Fruit fly (Drosophila melanogaster) whole organism, embryonic: ENCODE measurements around the gene Pgm1.
A peak's percentile ranks its signal among the peaks of the same experiment; 100 is the strongest.

ENCODE experiments used
- Bdp1 ChIP-seq: fragments of 200-800 bp; sonication (Bioruptor generic); optimal IDR thresholded peaks from 3 replicates; lab custom pipeline; 2016; ENCODE audit warnings: missing biosample characterization, missing genetic modification characterization
- BtbVII ChIP-seq: fragments of 200-800 bp; sonication (Bioruptor generic); optimal IDR thresholded peaks from 3 replicates; lab custom pipeline; 2017; ENCODE audit warnings: missing biosample characterization, mild to moderate bottlenecking, missing genetic modification characterization
- CG11695 ChIP-seq: fragments of 200-800 bp; sonication (Bioruptor generic); IDR thresholded peaks from 3 replicates; pipeline ENCODE4 v1.3.6; 2022; ENCODE audit warnings: missing biosample characterization, missing genetic modification characterization
- CG12299 ChIP-seq: fragments of 200-800 bp; sonication (Bioruptor generic); optimal IDR thresholded peaks from 2 replicates; lab custom pipeline; 2018; ENCODE audit warnings: missing biosample characterization, mild to moderate bottlenecking, missing genetic modification characterization
- CG14667 ChIP-seq: fragments of 200-800 bp; sonication (Bioruptor generic); IDR thresholded peaks from 2 replicates; pipeline ENCODE4 v1.3.6; 2022; ENCODE audit warnings: missing biosample characterization, missing genetic modification characterization
- CG15479 ChIP-seq: fragments of 200-800 bp; sonication (Bioruptor generic); optimal IDR thresholded peaks from 3 replicates; lab custom pipeline; 2019; ENCODE audit warnings: missing biosample characterization, mild to moderate bottlenecking, missing genetic modification characterization, moderate library complexity
- CG17186 ChIP-seq: fragments of 200-800 bp; sonication (Bioruptor generic); optimal IDR thresholded peaks from 3 replicates; lab custom pipeline; 2017; ENCODE audit warnings: missing biosample characterization, missing genetic modification reagents, missing genetic modification characterization
- CG17361 ChIP-seq: fragments of 200-800 bp; sonication (Bioruptor generic); IDR thresholded peaks from 3 replicates; pipeline ENCODE4 v1.3.6; 2022; ENCODE audit warnings: missing biosample characterization, missing genetic modification characterization
- CG18262 ChIP-seq: fragments of 200-800 bp; optimal IDR thresholded peaks from 3 replicates; lab custom pipeline; 2019; ENCODE audit warnings: missing biosample characterization, mild to moderate bottlenecking, missing genetic modification characterization, moderate library complexity
- CG2202 ChIP-seq: fragments of 200-800 bp; sonication (Bioruptor generic); optimal IDR thresholded peaks from 2 replicates; lab custom pipeline; 2018; ENCODE audit warnings: missing biosample characterization, mild to moderate bottlenecking, missing genetic modification characterization
- CG34376 ChIP-seq: fragments of 200-800 bp; sonication (Bioruptor generic); optimal IDR thresholded peaks from 2 replicates; lab custom pipeline; 2018; ENCODE audit warnings: missing biosample characterization, mild to moderate bottlenecking, missing genetic modification characterization
- CG43689 ChIP-seq: fragments of 200-800 bp; sonication (Bioruptor generic); IDR thresholded peaks from 2 replicates; pipeline ENCODE4 v1.3.6; 2022; ENCODE audit warnings: missing biosample characterization, missing genetic modification characterization
- CG5180 ChIP-seq: fragments of 200-800 bp; sonication (Bioruptor generic); optimal IDR thresholded peaks from 3 replicates; lab custom pipeline; 2017; ENCODE audit warnings: missing biosample characterization, missing genetic modification characterization, mild to moderate bottlenecking, moderate library complexity, missing genetic modification reagents
- CG5245 ChIP-seq: fragments of 200-800 bp; sonication (Bioruptor generic); optimal IDR thresholded peaks from 3 replicates; lab custom pipeline; 2016; ENCODE audit warnings: missing biosample characterization, missing genetic modification characterization
- CG7357 ChIP-seq: fragments of 200-800 bp; sonication (Bioruptor generic); IDR thresholded peaks from 3 replicates; pipeline ENCODE4 v1.3.6; 2022; ENCODE audit warnings: missing biosample characterization, missing genetic modification characterization
- CG7839 ChIP-seq: fragments of 200-800 bp; sonication (Bioruptor generic); optimal IDR thresholded peaks from 3 replicates; lab custom pipeline; 2018; ENCODE audit warnings: missing biosample characterization, mild to moderate bottlenecking, missing genetic modification characterization, moderate library complexity
- CG7987 ChIP-seq: fragments of 200-800 bp; sonication (Bioruptor generic); optimal IDR thresholded peaks from 2 replicates; lab custom pipeline; 2018; ENCODE audit warnings: missing biosample characterization, mild to moderate bottlenecking, missing genetic modification characterization, moderate library complexity
- CG8290 ChIP-seq, 3 experiments: fragments of 200-800 bp; sonication (Bioruptor generic); optimal IDR thresholded peaks; 2 replicates each; lab custom pipeline; 2016 to 2019; ENCODE audit warnings: missing biosample characterization in 3 of 3, missing genetic modification characterization in 3 of 3, mild to moderate bottlenecking in 2 of 3, moderate library complexity in 1 of 3
- CkIIα-i1 ChIP-seq: fragments of 200-800 bp; sonication (Bioruptor generic); IDR thresholded peaks from 2 replicates; pipeline ENCODE4 v1.3.6; 2022; ENCODE audit warnings: missing biosample characterization, missing genetic modification characterization
- D ChIP-seq, 2 experiments: fragments of 200-800 bp in 1 of 2; fragments of >200 bp in 1 of 2; sonication (Bioruptor generic) in 1 of 2; optimal IDR thresholded peaks; 2 replicates in 1 of 2; 3 replicates in 1 of 2; lab custom pipeline; 2017; ENCODE audit warnings: mild to moderate bottlenecking in 1 of 2, missing biosample characterization in 1 of 2, missing genetic modification characterization in 1 of 2, missing genetic modification reagents in 1 of 2
- Deaf1 ChIP-seq: fragments of 200-800 bp; optimal IDR thresholded peaks from 3 replicates; lab custom pipeline; 2019; ENCODE audit warnings: missing biosample characterization, mild to moderate bottlenecking, missing genetic modification characterization, moderate library complexity
- Dek ChIP-seq: fragments of 200-800 bp; sonication (Bioruptor generic); optimal IDR thresholded peaks from 3 replicates; lab custom pipeline; 2019; ENCODE audit warnings: missing biosample characterization, mild to moderate bottlenecking, missing genetic modification characterization, moderate library complexity
- H2.0 ChIP-seq: fragments of 200-800 bp; sonication (Bioruptor generic); IDR thresholded peaks from 2 replicates; pipeline ENCODE4 v1.3.6; 2022; ENCODE audit warnings: missing biosample characterization, missing genetic modification characterization
- HmgD ChIP-seq: fragments of 200-800 bp; sonication (Bioruptor generic); optimal IDR thresholded peaks from 3 replicates; lab custom pipeline; 2016; ENCODE audit warnings: missing biosample characterization, missing genetic modification characterization
- Mrtf ChIP-seq: fragments of 200-800 bp; sonication (Bioruptor generic); IDR thresholded peaks from 3 replicates; pipeline ENCODE4 v1.3.6; 2022; ENCODE audit warnings: missing biosample characterization, missing genetic modification characterization
- al ChIP-seq: fragments of 200-800 bp; sonication (Bioruptor generic); IDR thresholded peaks from 2 replicates; pipeline ENCODE4 v1.3.6; 2022; ENCODE audit warnings: missing biosample characterization, missing genetic modification characterization
- ase ChIP-seq: fragments of 200-800 bp; sonication (Bioruptor generic); IDR thresholded peaks from 3 replicates; pipeline ENCODE4 v1.3.6; 2022; ENCODE audit warnings: missing biosample characterization, missing genetic modification characterization
- bbx ChIP-seq: fragments of 200-800 bp; sonication (Bioruptor generic); IDR thresholded peaks from 2 replicates; pipeline ENCODE4 v1.3.6; 2022; ENCODE audit warnings: missing biosample characterization, missing genetic modification characterization; ENCODE audit not compliant: partially characterized antibody
- cad ChIP-seq: fragments of >200 bp; optimal IDR thresholded peaks from 2 replicates; lab custom pipeline; 2017; ENCODE audit warnings: missing biosample characterization, missing genetic modification characterization
- crp ChIP-seq, 2 experiments: fragments of 200-800 bp; sonication (Bioruptor generic); optimal IDR thresholded peaks; 2 replicates in 1 of 2; 3 replicates in 1 of 2; lab custom pipeline; 2017; ENCODE audit warnings: missing biosample characterization in 2 of 2, missing genetic modification characterization in 2 of 2, mild to moderate bottlenecking in 1 of 2, moderate library complexity in 1 of 2
- eyg ChIP-seq: fragments of 200-800 bp; sonication (Bioruptor generic); optimal IDR thresholded peaks from 3 replicates; lab custom pipeline; 2016; ENCODE audit warnings: missing biosample characterization, missing genetic modification characterization
- fd102C ChIP-seq: fragments of 200-800 bp; sonication (Bioruptor generic); optimal IDR thresholded peaks from 2 replicates; lab custom pipeline; 2018; ENCODE audit warnings: missing biosample characterization, mild to moderate bottlenecking, missing genetic modification characterization, moderate library complexity
- hb ChIP-seq: fragments of 200-800 bp; sonication (Bioruptor generic); IDR thresholded peaks from 3 replicates; pipeline ENCODE4 v1.3.6; 2022; ENCODE audit warnings: missing biosample characterization, missing genetic modification characterization; ENCODE audit not compliant: partially characterized antibody
- inv ChIP-seq: fragments of 200-800 bp; sonication (Bioruptor generic); IDR thresholded peaks from 2 replicates; pipeline ENCODE4 v1.3.6; 2022; ENCODE audit warnings: missing biosample characterization, missing genetic modification characterization; ENCODE audit not compliant: partially characterized antibody
- kah ChIP-seq: fragments of 200-800 bp; sonication (Bioruptor generic); optimal IDR thresholded peaks from 2 replicates; lab custom pipeline; 2018; ENCODE audit warnings: missing biosample characterization, mild to moderate bottlenecking, missing genetic modification characterization
- kay ChIP-seq: fragments of 200-800 bp; sonication (Bioruptor generic); optimal IDR thresholded peaks from 2 replicates; lab custom pipeline; 2016; ENCODE audit warnings: missing biosample characterization, missing genetic modification characterization
- klu ChIP-seq: fragments of 200-800 bp; sonication (Bioruptor generic); IDR thresholded peaks from 2 replicates; pipeline ENCODE4 v1.3.6; 2022; ENCODE audit warnings: missing biosample characterization, missing genetic modification characterization
- mld ChIP-seq: fragments of 200-800 bp; sonication (Bioruptor generic); IDR thresholded peaks from 3 replicates; pipeline ENCODE4 v1.3.6; 2022; ENCODE audit warnings: missing biosample characterization, missing genetic modification characterization; ENCODE audit not compliant: partially characterized antibody
- pho ChIP-seq: fragments of 200-800 bp; sonication (Bioruptor generic); optimal IDR thresholded peaks from 2 replicates; lab custom pipeline; 2016; ENCODE audit warnings: missing biosample characterization, missing genetic modification characterization
- prd ChIP-seq, 3 experiments: fragments of >200 bp in 2 of 3; fragments of 200-800 bp in 1 of 3; sonication (Bioruptor generic) in 1 of 3; optimal IDR thresholded peaks in 2 of 3; IDR thresholded peaks in 1 of 3; 2 replicates in 2 of 3; 3 replicates in 1 of 3; pipeline versions ENCODE4 v1.3.6 to Lab custom; 2017 to 2022; ENCODE audit warnings: missing biosample characterization in 1 of 3, missing genetic modification characterization in 1 of 3
- ranshi ChIP-seq: fragments of 200-800 bp; sonication (Bioruptor generic); IDR thresholded peaks from 2 replicates; pipeline ENCODE4 v1.3.6; 2022; ENCODE audit warnings: missing biosample characterization, missing genetic modification characterization
- repo ChIP-seq: fragments of 200-800 bp; sonication (Bioruptor generic); optimal IDR thresholded peaks from 2 replicates; lab custom pipeline; 2016; ENCODE audit warnings: missing biosample characterization, missing genetic modification characterization
- run ChIP-seq: fragments of 200-800 bp; sonication (Bioruptor generic); optimal IDR thresholded peaks from 3 replicates; lab custom pipeline; 2018; ENCODE audit warnings: missing biosample characterization, mild to moderate bottlenecking, missing genetic modification characterization
- vnd ChIP-seq: fragments of 200-800 bp; sonication (Bioruptor generic); IDR thresholded peaks from 3 replicates; pipeline ENCODE4 v1.3.6; 2022; ENCODE audit warnings: missing biosample characterization, missing genetic modification characterization; ENCODE audit not compliant: partially characterized antibody
- wek ChIP-seq: fragments of 200-800 bp; sonication (Bioruptor generic); optimal IDR thresholded peaks from 3 replicates; lab custom pipeline; 2018; ENCODE audit warnings: missing biosample characterization, mild to moderate bottlenecking, missing genetic modification characterization, moderate library complexity
- z ChIP-seq: fragments of 200-800 bp; sonication (Bioruptor generic); IDR thresholded peaks from 3 replicates; pipeline ENCODE4 v1.3.6; 2022; ENCODE audit warnings: missing biosample characterization, missing genetic modification characterization
- zf30C ChIP-seq: fragments of 200-800 bp; sonication (Bioruptor generic); optimal IDR thresholded peaks from 3 replicates; lab custom pipeline; 2018; ENCODE audit warnings: missing biosample characterization, mild to moderate bottlenecking, missing genetic modification characterization

Pgm1 gene

dm6 chr3L:16164150-16165039, 36.1 kb upstream of the Pgm1 start, which contains the start of gene CG5151 (continued):
- TF ChIP-seq ase (GFP tag; lab: Robert Waterston, UW) (no peak), CG17186 (GFP tag; lab: Kevin White, UChicago) (no peak), CG7839 (peak; percentile 30), CG12299 (peak; percentile 64), H2.0 (GFP tag; lab: Robert Waterston, UW) (no peak), fd102C (GFP tag; lab: Kevin White, UChicago) (no peak), mld (GFP tag; lab: Robert Waterston, UW) (peak; percentile 84; the same call in 2 of the 3 replicates), repo (GFP tag; lab: Kevin White, UChicago) (no peak), CkIIα-i1 (GFP tag; lab: Robert Waterston, UW) (no peak), wek (GFP tag; lab: Kevin White, UChicago) (peak; percentile 20), CG8290 (GFP tag; optimal IDR thresholded peaks at IDR 0.05; lab: Kevin White, UChicago) (no peak), CG8290 (tag; optimal IDR thresholded peaks at IDR 0.05; lab: Kevin White, UChicago) (peak in 1 of 2 experiments; percentile 34), D (optimal IDR thresholded peaks at IDR 0.05; lab: Kevin White, UChicago) (no peak), D (GFP tag; optimal IDR thresholded peaks at IDR 0.05; lab: Kevin White, UChicago) (no peak), z (GFP tag; lab: Robert Waterston, UW) (peak; percentile 32; the same call in 1 of the 3 replicates), CG15479 (GFP tag; lab: Kevin White, UChicago) (no peak), Bdp1 (GFP tag; lab: Kevin White, UChicago) (no peak), CG5245 (no peak), CG18262 (tag; lab: Kevin White, UChicago) (peak; percentile 1), BtbVII (GFP tag; lab: Kevin White, UChicago) (peak; percentile 40), crp (GFP tag; optimal IDR thresholded peaks at IDR 0.05; lab: Kevin White, UChicago) (no peak), al (GFP tag; lab: Robert Waterston, UW) (no peak), CG17361 (GFP tag; lab: Robert Waterston, UW) (peak; percentile 44; the same call in 1 of the 3 replicates), HmgD (GFP tag; lab: Kevin White, UChicago) (no peak), bbx (peak; percentile 82), cad (GFP tag; lab: Kevin White, UChicago) (no peak), CG7987 (GFP tag; lab: Kevin White, UChicago) (peak; percentile 22), CG5180 (GFP tag; lab: Kevin White, UChicago) (peak; percentile 80), pho (GFP tag; lab: Kevin White, UChicago) (no peak), kay (no peak), eyg (GFP tag; lab: Kevin White, UChicago) (no peak), CG43689 (GFP tag; lab: Robert Waterston, UW) (no peak), Mrtf (no peak), ranshi (GFP tag; lab: Robert Waterston, UW) (peak; percentile 41; the same call in 1 of the 2 replicates), prd (optimal IDR thresholded peaks at IDR 0.05; lab: Kevin White, UChicago) (no peak), prd (GFP tag; IDR thresholded peaks at IDR 0.05; lab: Robert Waterston, UW) (no peak), hb (GFP tag; lab: Robert Waterston, UW) (peak; percentile 81), Deaf1 (tag; lab: Kevin White, UChicago) (peak; percentile 59), vnd (GFP tag; lab: Robert Waterston, UW) (peak; percentile 75), klu (GFP tag; lab: Robert Waterston, UW) (no peak), inv (GFP tag; lab: Robert Waterston, UW) (peak; percentile 43), zf30C (GFP tag; lab: Kevin White, UChicago) (no peak), CG2202 (tag; lab: Kevin White, UChicago) (no peak), Dek (tag; lab: Kevin White, UChicago) (peak; percentile 27), CG7357 (GFP tag; lab: Robert Waterston, UW) (no peak), CG34376 (peak; percentile 75), kah (no peak), CG11695 (no peak), run (tag; lab: Kevin White, UChicago) (peak; percentile 49), CG14667 (GFP tag; lab: Robert Waterston, UW) (no peak)
